Fruit fly (Drosophila melanogaster) whole organism, embryonic: ENCODE results near the gene Mal-B1.

ENCODE experiments used
- Atf3 ChIP-seq: fragments of 200-800 bp; sonication (Bioruptor generic); optimal IDR thresholded peaks from 3 replicates; lab custom pipeline; 2016; ENCODE audit warnings: missing biosample characterization, missing genetic modification characterization
- Blimp-1 ChIP-seq: fragments of 200-800 bp; sonication (Bioruptor generic); optimal IDR thresholded peaks from 3 replicates; lab custom pipeline; 2018; ENCODE audit warnings: missing biosample characterization, missing genetic modification characterization, mild to moderate bottlenecking, moderate library complexity, missing genetic modification reagents
- Bteb2 ChIP-seq: fragments of 200-800 bp; sonication (Bioruptor generic); optimal IDR thresholded peaks from 2 replicates; lab custom pipeline; 2016; ENCODE audit warnings: missing biosample characterization, missing genetic modification characterization
- CG10431 ChIP-seq: fragments of 200-800 bp; sonication (Bioruptor generic); optimal IDR thresholded peaks from 3 replicates; lab custom pipeline; 2018; ENCODE audit warnings: missing biosample characterization, mild to moderate bottlenecking, missing genetic modification characterization
- CG10543 ChIP-seq: fragments of 200-800 bp; sonication (Bioruptor generic); optimal IDR thresholded peaks from 3 replicates; lab custom pipeline; 2017; ENCODE audit warnings: missing biosample characterization, mild to moderate bottlenecking, missing genetic modification characterization, moderate library complexity
- CG14667 ChIP-seq: fragments of 200-800 bp; sonication (Bioruptor generic); IDR thresholded peaks from 2 replicates; pipeline ENCODE4 v1.3.6; 2022; ENCODE audit warnings: missing biosample characterization, missing genetic modification characterization
- CG15601 ChIP-seq: fragments of 200-800 bp; sonication (Bioruptor generic); optimal IDR thresholded peaks from 3 replicates; lab custom pipeline; 2019; ENCODE audit warnings: missing biosample characterization, mild to moderate bottlenecking, missing genetic modification characterization, moderate library complexity
- CG18764 ChIP-seq: fragments of 200-800 bp; sonication (Bioruptor generic); optimal IDR thresholded peaks from 3 replicates; lab custom pipeline; 2016; ENCODE audit warnings: missing biosample characterization, missing genetic modification characterization
- CG2202 ChIP-seq: fragments of 200-800 bp; sonication (Bioruptor generic); optimal IDR thresholded peaks from 2 replicates; lab custom pipeline; 2018; ENCODE audit warnings: missing biosample characterization, mild to moderate bottlenecking, missing genetic modification characterization
- CG34376 ChIP-seq: fragments of 200-800 bp; sonication (Bioruptor generic); optimal IDR thresholded peaks from 2 replicates; lab custom pipeline; 2018; ENCODE audit warnings: missing biosample characterization, mild to moderate bottlenecking, missing genetic modification characterization
- CG6272 ChIP-seq: fragments of 200-800 bp; sonication (Bioruptor generic); IDR thresholded peaks from 2 replicates; pipeline ENCODE4 v1.3.6; 2022; ENCODE audit warnings: missing biosample characterization, missing genetic modification characterization
- Ets97D ChIP-seq: fragments of 200-800 bp; sonication (Bioruptor generic); optimal IDR thresholded peaks from 3 replicates; lab custom pipeline; 2016; ENCODE audit warnings: missing biosample characterization, missing genetic modification characterization
- GATAe ChIP-seq: fragments of 200-800 bp; sonication (Bioruptor generic); conservative IDR thresholded peaks from 2 replicates; pipeline ENCODE4 v1.3.6; 2022; ENCODE audit warnings: missing biosample characterization, missing genetic modification characterization
- Med ChIP-seq: fragments of 200-800 bp; sonication (Bioruptor generic); peaks from one replicate; lab custom pipeline; 2016; ENCODE audit warnings: missing biosample characterization, missing genetic modification characterization, mild to moderate bottlenecking, inconsistent platforms, moderate library complexity
- Meics ChIP-seq: fragments of 200-800 bp; sonication (Bioruptor generic); optimal IDR thresholded peaks from 2 replicates; lab custom pipeline; 2017; ENCODE audit warnings: missing biosample characterization, mild to moderate bottlenecking, missing genetic modification characterization
- Mes4 ChIP-seq: fragments of 200-800 bp; sonication (Bioruptor generic); optimal IDR thresholded peaks from 2 replicates; lab custom pipeline; 2016; ENCODE audit warnings: missing biosample characterization, missing genetic modification characterization
- Nf-YB ChIP-seq: fragments of 200-800 bp; sonication (Bioruptor generic); optimal IDR thresholded peaks from 3 replicates; lab custom pipeline; 2019; ENCODE audit warnings: missing biosample characterization, mild to moderate bottlenecking, missing genetic modification characterization, moderate library complexity
- Nf-YC ChIP-seq: fragments of 200-800 bp; optimal IDR thresholded peaks from 3 replicates; lab custom pipeline; 2019; ENCODE audit warnings: missing biosample characterization, mild to moderate bottlenecking, missing genetic modification characterization, moderate library complexity
- Oaz ChIP-seq: fragments of 200-800 bp; sonication (Bioruptor generic); IDR thresholded peaks from 2 replicates; pipeline ENCODE4 v1.3.6; 2022; ENCODE audit warnings: missing biosample characterization, missing genetic modification characterization
- Rx ChIP-seq: fragments of 200-800 bp; sonication (Bioruptor generic); IDR thresholded peaks from 2 replicates; pipeline ENCODE4 v1.3.6; 2022; ENCODE audit warnings: missing biosample characterization, missing genetic modification characterization
- Sry-δ ChIP-seq: fragments of 200-800 bp; sonication (Bioruptor generic); optimal IDR thresholded peaks from 2 replicates; lab custom pipeline; 2016; ENCODE audit warnings: missing biosample characterization, missing genetic modification characterization
- Trl ChIP-seq, 3 experiments: fragments of >200 bp in 2 of 3; fragments of 200-800 bp in 1 of 3; sonication (Bioruptor generic) in 1 of 3; optimal IDR thresholded peaks; 2 replicates in 1 of 3; 3 replicates in 2 of 3; lab custom pipeline; 2016 to 2017; ENCODE audit warnings: missing biosample characterization in 1 of 3, missing genetic modification characterization in 1 of 3
- abd-A ChIP-seq: fragments of 200-800 bp; sonication (Bioruptor generic); optimal IDR thresholded peaks from 3 replicates; lab custom pipeline; 2019; ENCODE audit warnings: missing biosample characterization, mild to moderate bottlenecking, missing genetic modification characterization, moderate library complexity
- chinmo ChIP-seq: fragments of 200-800 bp; sonication (Bioruptor generic); IDR thresholded peaks from 4 replicates; pipeline ENCODE4 v1.3.6; 2022; ENCODE audit warnings: missing biosample characterization, missing genetic modification characterization; ENCODE audit not compliant: partially characterized antibody
- crp ChIP-seq, 2 experiments: fragments of 200-800 bp; sonication (Bioruptor generic); optimal IDR thresholded peaks; 2 replicates in 1 of 2; 3 replicates in 1 of 2; lab custom pipeline; 2017; ENCODE audit warnings: missing biosample characterization in 2 of 2, missing genetic modification characterization in 2 of 2, mild to moderate bottlenecking in 1 of 2, moderate library complexity in 1 of 2
- eve ChIP-seq, 2 experiments: fragments of >200 bp; optimal IDR thresholded peaks; 2 replicates each; lab custom pipeline; 2017; ENCODE audit warnings: missing biosample characterization in 2 of 2, missing genetic modification characterization in 2 of 2
- exex ChIP-seq: fragments of 200-800 bp; sonication (Bioruptor generic); optimal IDR thresholded peaks from 4 replicates; lab custom pipeline; 2018; ENCODE audit warnings: missing biosample characterization, mild to moderate bottlenecking, missing genetic modification characterization, moderate library complexity
- grn ChIP-seq: fragments of 200-800 bp; sonication (Bioruptor generic); optimal IDR thresholded peaks from 3 replicates; lab custom pipeline; 2017; ENCODE audit warnings: missing biosample characterization, missing genetic modification characterization
- lab ChIP-seq: fragments of 200-800 bp; sonication (Bioruptor generic); optimal IDR thresholded peaks from 3 replicates; lab custom pipeline; 2017; ENCODE audit warnings: missing biosample characterization, missing genetic modification characterization, mild to moderate bottlenecking, moderate library complexity, missing genetic modification reagents
- lmd ChIP-seq: fragments of 200-800 bp; sonication (Bioruptor generic); IDR thresholded peaks from 2 replicates; pipeline ENCODE4 v1.3.6; 2022; ENCODE audit warnings: missing biosample characterization, missing genetic modification characterization
- mam ChIP-seq: fragments of 200-800 bp; sonication (Bioruptor generic); optimal IDR thresholded peaks from 3 replicates; lab custom pipeline; 2016; ENCODE audit warnings: missing biosample characterization, missing genetic modification characterization
- pb ChIP-seq: fragments of 200-800 bp; sonication (Bioruptor generic); optimal IDR thresholded peaks from 3 replicates; lab custom pipeline; 2016; ENCODE audit warnings: missing biosample characterization, missing genetic modification characterization
- rib ChIP-seq: fragments of 200-800 bp; sonication (Bioruptor generic); IDR thresholded peaks from 2 replicates; pipeline ENCODE4 v1.3.6; 2022; ENCODE audit warnings: missing biosample characterization, missing genetic modification characterization
- sd ChIP-seq: fragments of 200-800 bp; sonication (Bioruptor generic); optimal IDR thresholded peaks from 3 replicates; lab custom pipeline; 2018; ENCODE audit warnings: missing biosample characterization, mild to moderate bottlenecking, missing genetic modification characterization, moderate library complexity
- sima ChIP-seq: fragments of 200-800 bp; sonication (Bioruptor generic); optimal IDR thresholded peaks from 2 replicates; lab custom pipeline; 2016; ENCODE audit warnings: missing biosample characterization, missing genetic modification characterization
- twi ChIP-seq: fragments of 200-800 bp; optimal IDR thresholded peaks from 2 replicates; lab custom pipeline; 2019; ENCODE audit warnings: missing biosample characterization, mild to moderate bottlenecking, missing genetic modification characterization, moderate library complexity
- vnd ChIP-seq: fragments of 200-800 bp; sonication (Bioruptor generic); IDR thresholded peaks from 3 replicates; pipeline ENCODE4 v1.3.6; 2022; ENCODE audit warnings: missing biosample characterization, missing genetic modification characterization; ENCODE audit not compliant: partially characterized antibody
- wor ChIP-seq: fragments of 200-800 bp; sonication (Bioruptor generic); IDR thresholded peaks from 2 replicates; pipeline ENCODE4 v1.3.6; 2022; ENCODE audit warnings: missing biosample characterization, missing genetic modification characterization

The Mal-B1 gene

dm6 chr2L:11842291-11843187 is 4.5 kb upstream of the Mal-B1 start, which contains the start of the genes CG44008, CG14933, CG46426 and CG42486:
Gene CG44008, minus strand, starts transcription at chr2L:11842445.
Gene CG14933, plus strand, starts transcription at chr2L:11842828.
Gene CG46426, plus strand, starts transcription at chr2L:11842828.
Gene CG42486, plus strand, starts transcription at chr2L:11843137.
- peak; percentile 79 for TF ChIP-seq Nf-YB (GFP tag; lab: Kevin White, UChicago)
- no peak for TF ChIP-seq Bteb2 (GFP tag; lab: Kevin White, UChicago)
- no peak for TF ChIP-seq wor (GFP tag; lab: Robert Waterston, UW)
- no peak for TF ChIP-seq Rx (GFP tag; lab: Robert Waterston, UW)
- no peak for TF ChIP-seq Blimp-1
- TF ChIP-seq CG15601 = peak; percentile 41
- no peak for TF ChIP-seq CG10431 (GFP tag; lab: Kevin White, UChicago)
- TF ChIP-seq sd (tag; lab: Kevin White, UChicago) = peak; percentile 14
- TF ChIP-seq CG18764 = no peak
- TF ChIP-seq twi (tag; lab: Kevin White, UChicago) = no peak
- no peak for TF ChIP-seq sima (GFP tag; lab: Kevin White, UChicago)
- no peak for TF ChIP-seq vnd (GFP tag; lab: Robert Waterston, UW)
- no peak for TF ChIP-seq lmd (GFP tag; lab: Robert Waterston, UW)
- peak; percentile 61 for TF ChIP-seq Nf-YC (tag; lab: Kevin White, UChicago)
- no peak for TF ChIP-seq CG2202
- no peak for TF ChIP-seq mam (GFP tag; lab: Kevin White, UChicago)
- peak; percentile 61 for TF ChIP-seq exex (tag; lab: Kevin White, UChicago)
- TF ChIP-seq pb (GFP tag; lab: Kevin White, UChicago) = no peak
- no peak for TF ChIP-seq Sry-δ (GFP tag; lab: Kevin White, UChicago)
- peak in 1 of 2 experiments; percentile 58 for TF ChIP-seq eve (GFP tag; optimal IDR thresholded peaks at IDR 0.05; lab: Kevin White, UChicago)
- TF ChIP-seq crp (GFP tag; optimal IDR thresholded peaks at IDR 0.05; lab: Kevin White, UChicago) = no peak
- TF ChIP-seq CG10543 (GFP tag; lab: Kevin White, UChicago) = peak; percentile 8
- TF ChIP-seq GATAe (GFP tag; lab: Robert Waterston, UW) = 0 out of 2 replicates have a peak, but pooled peaks have one; percentile 25
- peak; percentile 24; the same call in 1 of the 4 replicates for TF ChIP-seq chinmo (GFP tag; lab: Robert Waterston, UW)
- TF ChIP-seq CG14667 (GFP tag; lab: Robert Waterston, UW) = no peak
- TF ChIP-seq grn = peak; percentile 49
- TF ChIP-seq Trl (optimal IDR thresholded peaks at IDR 0.05; lab: Kevin White, UChicago) = peak in 1 of 2 experiments; percentile 19
- no peak for TF ChIP-seq Trl (GFP tag; optimal IDR thresholded peaks at IDR 0.05; lab: Kevin White, UChicago)
- no peak for TF ChIP-seq CG6272
- TF ChIP-seq Med (GFP tag; lab: Kevin White, UChicago) = peak; percentile 43
- no peak for TF ChIP-seq CG34376 (GFP tag; lab: Kevin White, UChicago)
- no peak for TF ChIP-seq rib (GFP tag; lab: Robert Waterston, UW)

DNA sequence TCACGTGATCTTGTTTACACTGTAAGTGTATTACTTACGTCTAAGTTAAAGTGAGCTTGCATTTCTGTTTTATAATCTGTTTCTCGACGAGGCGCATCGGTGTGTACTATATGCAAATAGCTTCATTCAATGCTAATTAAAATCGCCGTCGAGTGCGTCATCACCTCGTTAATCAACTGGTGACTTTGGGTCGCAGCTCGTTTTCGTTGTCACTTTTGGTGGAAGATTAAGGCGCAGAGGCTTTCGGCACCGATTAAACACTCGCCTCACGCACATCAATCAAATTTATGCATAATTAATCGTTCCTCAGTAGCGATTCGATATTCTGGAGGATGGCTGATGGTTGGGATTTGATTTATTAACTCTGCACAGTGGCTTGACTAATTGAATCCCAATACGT is 2.7 kb upstream of the Mal-B1 start:
- TF ChIP-seq Mes4 = no peak
- TF ChIP-seq Oaz (GFP tag; lab: Robert Waterston, UW) = no peak
- peak; percentile 40 for TF ChIP-seq Meics (GFP tag; lab: Kevin White, UChicago)
- TF ChIP-seq Ets97D (GFP tag; lab: Kevin White, UChicago) = no peak
- TF ChIP-seq Med (GFP tag; lab: Kevin White, UChicago) = peak; percentile 12
- TF ChIP-seq Atf3 = no peak
- TF ChIP-seq lab (GFP tag; lab: Kevin White, UChicago) = peak; percentile 60
- TF ChIP-seq abd-A (tag; lab: Kevin White, UChicago) = no peak
